Worm (Caenorhabditis elegans): ENCODE results near the gene mec-14.

- TF ChIP-seq aly-2 (tag; optimal IDR thresholded peaks at IDR 0.05) (no peak), zag-1 (tag; optimal IDR thresholded peaks at IDR 0.05) (no peak), pqm-1 (tag; optimal IDR thresholded peaks at IDR 0.05) (no peak), nhr-237 (tag; optimal IDR thresholded peaks at IDR 0.05) (no peak), Y5F2A.4 (GFP tag; optimal IDR thresholded peaks at IDR 0.05) (no peak), pha-4 (GFP tag; IDR thresholded peaks at IDR 0.05) (no peak), pha-4 (tag; optimal IDR thresholded peaks at IDR 0.05) (no peak), mxl-2 (GFP tag; conservative IDR thresholded peaks at IDR 0.05) (no peak), lin-39 (tag; optimal IDR thresholded peaks at IDR 0.05) (no peak), snpc-4 (tag; optimal IDR thresholded peaks at IDR 0.05) (no peak), lin-15B (tag; optimal IDR thresholded peaks at IDR 0.05) (no peak), ceh-82 (tag; optimal IDR thresholded peaks at IDR 0.05) (no peak), nhr-28 (tag; optimal IDR thresholded peaks at IDR 0.05) (no peak)
These were observed 40.0 kb upstream of the mec-14 start, which contains the start of gene adr-2 for ce11 chrIII:7232782-7233181.

Measured in whole organism, L4 larva.